Worm (Caenorhabditis elegans): Measurements from ENCODE around the gene sre-39.

ce11 chrII:4728687-4729086, 41.6 kb downstream of the sre-39 start:
- TF ChIP-seq F22D6.2 (tag; optimal IDR thresholded peaks at IDR 0.05) = no peak
- TF ChIP-seq Y79H2A.3 (GFP tag; conservative IDR thresholded peaks at IDR 0.05) = no peak
- TF ChIP-seq madf-3 (GFP tag; IDR thresholded peaks at IDR 0.05) = no peak
- no peak for TF ChIP-seq chd-7 (tag; optimal IDR thresholded peaks at IDR 0.05)
- no peak for TF ChIP-seq rpc-1 (optimal IDR thresholded peaks at IDR 0.05)
- TF ChIP-seq rpc-1 (tag; optimal IDR thresholded peaks at IDR 0.05) = no peak
- peak; percentile 40 for TF ChIP-seq pha-4 (tag; optimal IDR thresholded peaks at IDR 0.05)
- no peak for TF ChIP-seq B0019.2 (GFP tag; conservative IDR thresholded peaks at IDR 0.05)
- TF ChIP-seq F39B2.1 (GFP tag; IDR thresholded peaks at IDR 0.05) = no peak
- no peak for TF ChIP-seq unc-130 (GFP tag; optimal IDR thresholded peaks at IDR 0.05)
